Fruit fly (Drosophila melanogaster) Kc167 (cell line): ENCODE measurements around the gene CG31638.

Source experiments
- Myc ChIP-seq: fragments of >200 bp; optimal IDR thresholded peaks from 2 replicates; lab custom pipeline; 2017; ENCODE audit warnings: missing external identifiers
- Sin3A ChIP-seq: fragments of >200 bp; optimal IDR thresholded peaks from 2 replicates; lab custom pipeline; 2018; ENCODE audit warnings: missing external identifiers
- h ChIP-seq: fragments of >200 bp; optimal IDR thresholded peaks from 3 replicates; lab custom pipeline; 2018; ENCODE audit warnings: missing external identifiers
- insv ChIP-seq: fragments of >200 bp; optimal IDR thresholded peaks from 3 replicates; lab custom pipeline; 2018; ENCODE audit warnings: missing external identifiers
- psq ChIP-seq: fragments of >200 bp; optimal IDR thresholded peaks from 2 replicates; lab custom pipeline; 2017; ENCODE audit warnings: missing external identifiers
- ttk ChIP-seq: sonication (Bioruptor generic); optimal IDR thresholded peaks from 2 replicates; lab custom pipeline; 2017; ENCODE audit warnings: missing external identifiers

Gene CG31638

DNA sequence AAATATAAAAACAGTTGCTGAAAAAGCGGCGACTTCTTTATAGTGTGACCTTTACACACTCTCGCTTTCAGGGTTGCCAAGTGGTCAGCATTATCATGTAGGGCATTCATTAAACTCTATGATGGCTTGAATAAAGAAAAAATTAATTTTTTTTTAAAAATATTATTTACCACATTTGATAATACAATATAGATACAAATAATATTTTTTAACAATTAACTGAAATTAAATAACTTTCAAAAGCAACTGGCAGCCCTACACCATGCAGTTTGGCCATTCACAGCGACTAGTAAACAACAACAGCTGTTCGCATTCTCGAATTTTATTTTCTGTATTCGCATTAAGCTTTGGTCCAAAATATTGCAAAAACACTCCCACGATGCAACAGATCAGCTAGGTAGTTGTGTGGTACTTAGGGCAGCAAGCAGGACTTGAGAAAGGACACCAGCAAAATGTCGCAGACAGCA, at the start of gene CG31638, which contains the start of gene Phf5a:
Gene CG31638 (plus strand): TSS at position 279 of the 467 bp plus-strand sequence.
Gene Phf5a (minus strand): TSS at position 61 of the 467 bp plus-strand sequence.
- no peak for TF ChIP-seq insv (lab: Kevin White, UChicago)
- no peak for TF ChIP-seq Sin3A (lab: Kevin White, UChicago)
- TF ChIP-seq psq (lab: Kevin White, UChicago): no peak
- no peak for TF ChIP-seq h (lab: Kevin White, UChicago)
- TF ChIP-seq ttk (lab: Kevin White, UChicago): no peak
- TF ChIP-seq Myc (lab: Kevin White, UChicago): no peak

DNA sequence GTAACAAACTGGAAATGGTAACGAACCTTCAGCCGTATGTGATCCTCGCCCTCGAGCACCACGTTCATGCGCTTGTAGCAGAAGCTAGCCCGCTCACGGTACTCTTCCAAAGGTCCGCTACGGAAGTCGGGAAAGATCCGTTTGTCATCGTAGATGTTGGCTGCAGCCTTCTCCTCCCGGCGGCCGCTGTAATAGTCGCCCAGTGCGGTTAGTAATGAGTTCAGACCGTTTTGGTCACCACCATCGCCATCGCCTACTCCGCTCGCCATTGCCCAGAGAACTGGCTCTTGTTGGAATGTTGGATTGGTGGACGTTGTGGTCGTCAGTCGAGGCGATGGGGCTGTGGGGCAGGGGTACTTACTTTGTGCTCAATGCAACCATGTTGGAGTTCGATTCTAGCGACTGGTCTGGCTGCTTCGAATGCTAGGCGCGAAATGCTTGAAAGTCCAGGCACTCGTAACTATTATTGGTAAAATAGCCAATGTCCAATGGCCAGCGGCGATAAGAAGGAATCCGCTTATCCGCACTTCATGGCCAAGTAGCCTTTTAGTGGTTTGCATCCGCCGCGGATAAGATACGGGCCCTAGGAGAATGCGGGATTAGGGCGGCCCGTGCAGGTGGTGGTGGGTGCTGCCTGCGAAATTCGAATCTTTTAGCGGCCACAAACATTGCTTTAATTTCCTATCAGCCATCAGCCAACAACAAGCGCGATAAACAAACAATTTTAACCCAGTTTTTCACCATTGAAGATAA, 43.1 kb upstream of the CG31638 start:
- TF ChIP-seq ttk (lab: Kevin White, UChicago) (no peak), h (lab: Kevin White, UChicago) (no peak), psq (lab: Kevin White, UChicago) (no peak), Myc (lab: Kevin White, UChicago) (no peak), insv (lab: Kevin White, UChicago) (no peak), Sin3A (lab: Kevin White, UChicago) (no peak)

DNA sequence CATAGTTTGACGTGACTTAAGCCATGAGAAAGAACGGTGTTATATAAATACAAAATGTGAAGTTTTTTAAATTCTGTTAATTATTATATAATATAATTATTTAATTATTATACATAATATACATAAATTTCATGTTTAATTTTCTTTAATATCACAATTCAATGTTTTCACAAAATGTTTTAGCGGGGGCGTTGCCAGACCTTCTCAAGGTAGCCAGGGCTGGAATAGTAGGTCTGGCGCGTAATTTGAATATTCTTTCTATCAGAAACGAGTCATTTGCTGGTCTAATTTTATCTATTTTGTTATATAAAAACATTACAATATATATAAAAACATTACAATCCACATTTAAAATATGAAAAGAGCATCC, 42.5 kb upstream of the CG31638 start, which contains the start of gene Acox3:
Gene Acox3 (minus strand): TSS at position 70 of the 370 bp plus-strand sequence.
- no peak for TF ChIP-seq h (lab: Kevin White, UChicago)
- TF ChIP-seq Sin3A (lab: Kevin White, UChicago): no peak
- no peak for TF ChIP-seq psq (lab: Kevin White, UChicago)
- TF ChIP-seq Myc (lab: Kevin White, UChicago): no peak
- TF ChIP-seq ttk (lab: Kevin White, UChicago): no peak
- TF ChIP-seq insv (lab: Kevin White, UChicago): no peak

DNA sequence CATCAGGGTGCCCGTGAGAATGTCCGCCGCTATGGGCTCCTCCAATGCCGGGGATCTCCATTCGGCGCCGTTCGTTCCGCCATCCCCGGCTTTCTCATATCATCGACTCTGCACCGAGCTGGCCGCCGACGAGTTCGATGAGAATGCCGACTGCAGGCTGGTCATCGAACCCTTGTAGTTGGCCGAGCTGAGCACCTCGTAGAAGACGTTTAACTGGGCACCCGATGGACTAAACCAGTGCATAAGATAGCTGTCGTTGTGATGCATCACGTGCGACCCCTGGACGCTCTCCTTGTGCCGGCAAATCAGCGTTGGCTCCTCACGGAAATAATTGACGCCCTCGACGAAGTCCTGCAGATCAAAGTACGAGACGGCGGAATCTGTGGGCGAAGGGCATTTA, 41.1 kb upstream of the CG31638 start:
- TF ChIP-seq h (lab: Kevin White, UChicago): no peak
- TF ChIP-seq insv (lab: Kevin White, UChicago): no peak
- TF ChIP-seq Sin3A (lab: Kevin White, UChicago): no peak
- TF ChIP-seq ttk (lab: Kevin White, UChicago): no peak
- TF ChIP-seq Myc (lab: Kevin White, UChicago): no peak

DNA sequence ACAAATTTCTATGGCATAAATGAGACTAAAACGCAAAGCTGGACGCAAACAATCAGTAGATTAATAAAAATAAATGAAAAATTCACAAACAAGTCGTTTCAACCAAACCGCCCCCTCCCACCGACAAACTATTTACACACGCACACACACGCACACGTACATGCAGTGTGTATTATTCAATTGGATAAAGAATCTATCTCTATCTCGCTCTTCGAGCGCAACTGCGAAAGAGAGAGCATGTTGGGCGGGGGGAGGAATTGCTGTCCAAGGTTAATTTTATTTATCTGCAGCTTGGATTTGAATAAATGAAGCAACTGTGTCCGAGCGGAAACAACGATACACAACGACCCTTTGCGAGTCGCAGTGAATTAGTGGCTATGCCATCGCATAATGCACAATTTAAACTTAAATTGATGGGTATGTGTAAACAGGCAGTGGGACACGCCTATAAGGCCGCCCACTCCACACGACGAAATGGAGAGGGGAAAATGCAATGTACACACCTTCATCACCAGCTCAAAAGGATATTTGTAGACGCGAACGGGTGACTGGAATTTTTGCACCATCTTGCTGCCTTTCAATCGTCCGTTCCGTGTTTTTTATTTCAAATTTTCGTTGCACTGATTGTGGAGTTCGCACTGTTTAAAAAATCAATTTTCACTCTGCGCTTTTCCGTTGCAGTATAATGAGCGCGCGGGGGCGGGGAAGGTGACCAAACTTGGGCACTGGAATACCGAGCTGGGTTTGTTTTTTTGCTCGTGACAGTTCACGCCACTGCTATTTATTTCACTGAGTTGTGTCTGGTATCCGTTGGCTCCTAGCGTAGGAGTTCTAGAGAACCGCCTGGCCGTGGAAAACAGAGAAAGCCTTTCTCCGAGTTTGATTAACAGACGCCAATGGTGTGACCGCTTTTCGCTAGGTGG, 35.6 kb upstream of the CG31638 start, which contains the start of gene retm:
Gene retm (minus strand): TSS at position 898 of the 923 bp plus-strand sequence.
- TF ChIP-seq Myc (lab: Kevin White, UChicago): no peak
- TF ChIP-seq Sin3A (lab: Kevin White, UChicago): no peak
- no peak for TF ChIP-seq ttk (lab: Kevin White, UChicago)
- TF ChIP-seq h (lab: Kevin White, UChicago): no peak
- no peak for TF ChIP-seq psq (lab: Kevin White, UChicago)
- TF ChIP-seq insv (lab: Kevin White, UChicago): no peak

DNA sequence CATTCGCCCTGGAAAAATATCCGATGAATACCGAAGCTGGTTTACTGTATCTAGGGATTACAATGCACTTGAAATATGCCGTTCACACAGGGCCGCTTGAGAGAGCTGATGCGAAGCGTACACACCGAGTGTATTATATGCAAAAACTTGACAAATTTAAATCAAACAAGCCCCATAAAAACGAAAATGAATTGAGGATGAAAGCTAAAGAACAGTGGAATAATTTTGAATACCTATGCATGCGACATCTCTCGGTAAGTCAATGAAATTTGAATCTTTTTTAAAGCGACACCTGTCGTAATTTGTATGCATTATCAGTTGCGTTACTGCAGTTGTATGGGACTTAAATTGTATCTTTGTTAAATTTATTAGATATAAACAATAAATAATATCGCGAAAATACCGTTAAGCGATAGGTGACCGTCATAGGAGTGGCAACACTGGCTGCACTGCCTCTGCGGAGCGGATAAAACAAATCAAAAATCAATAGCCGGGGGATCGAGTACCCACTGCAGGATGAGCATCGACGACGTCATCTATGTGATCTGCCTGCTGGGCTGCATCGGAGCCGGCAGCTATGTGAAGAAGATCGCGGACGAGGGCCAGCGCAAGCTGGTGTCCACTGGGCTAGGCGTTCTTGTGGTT, 34.8 kb upstream of the CG31638 start, which contains the start of gene frj:
Gene frj (plus strand): TSS at position 98 of the 645 bp plus-strand sequence.
- TF ChIP-seq ttk (lab: Kevin White, UChicago): no peak
- no peak for TF ChIP-seq Myc (lab: Kevin White, UChicago)
- TF ChIP-seq h (lab: Kevin White, UChicago): no peak
- no peak for TF ChIP-seq insv (lab: Kevin White, UChicago)
- no peak for TF ChIP-seq psq (lab: Kevin White, UChicago)
- no peak for TF ChIP-seq Sin3A (lab: Kevin White, UChicago)

DNA sequence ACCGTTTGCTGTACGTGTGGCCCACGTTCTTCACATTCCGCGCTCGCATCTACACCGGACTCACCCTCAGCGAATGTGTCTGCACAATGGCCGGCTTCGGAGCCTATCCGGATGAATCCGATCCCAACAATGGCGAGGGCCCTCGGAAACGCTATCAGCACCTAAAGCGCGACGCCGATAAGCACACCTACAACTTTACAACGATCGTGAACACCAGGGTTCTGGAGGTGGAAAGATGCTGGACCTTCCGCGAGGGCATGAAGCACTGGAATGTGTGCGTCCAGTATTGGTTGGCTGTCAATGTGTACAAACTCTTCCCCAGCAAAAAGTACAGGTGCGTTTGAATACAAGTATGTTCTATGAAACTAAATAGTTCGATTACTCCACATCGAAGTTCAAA, 33.3 kb upstream of the CG31638 start:
- no peak for TF ChIP-seq Myc (lab: Kevin White, UChicago)
- TF ChIP-seq Sin3A (lab: Kevin White, UChicago): no peak
- no peak for TF ChIP-seq h (lab: Kevin White, UChicago)
- no peak for TF ChIP-seq insv (lab: Kevin White, UChicago)
- no peak for TF ChIP-seq psq (lab: Kevin White, UChicago)

DNA sequence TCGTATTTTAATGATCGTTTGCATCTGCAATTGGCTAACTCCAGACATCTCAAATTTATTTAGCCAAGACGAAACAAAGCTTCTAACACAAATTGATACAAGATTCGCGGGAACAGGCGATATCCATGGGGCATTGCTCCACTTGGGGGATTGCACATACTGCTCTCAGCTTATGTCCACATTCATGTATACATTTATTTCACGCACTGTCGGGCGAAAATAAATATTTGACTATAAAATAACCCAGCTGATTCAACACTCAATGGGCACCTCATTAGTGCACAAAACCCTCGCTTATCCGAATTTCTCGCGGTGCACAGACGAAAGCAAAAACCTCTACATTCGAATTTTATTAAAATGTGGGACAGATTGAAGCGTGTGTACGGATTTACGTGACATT, 29.4 kb upstream of the CG31638 start:
- TF ChIP-seq Sin3A (lab: Kevin White, UChicago) (no peak), psq (lab: Kevin White, UChicago) (no peak), insv (lab: Kevin White, UChicago) (no peak), h (lab: Kevin White, UChicago) (no peak), Myc (lab: Kevin White, UChicago) (no peak), ttk (lab: Kevin White, UChicago) (no peak)

DNA sequence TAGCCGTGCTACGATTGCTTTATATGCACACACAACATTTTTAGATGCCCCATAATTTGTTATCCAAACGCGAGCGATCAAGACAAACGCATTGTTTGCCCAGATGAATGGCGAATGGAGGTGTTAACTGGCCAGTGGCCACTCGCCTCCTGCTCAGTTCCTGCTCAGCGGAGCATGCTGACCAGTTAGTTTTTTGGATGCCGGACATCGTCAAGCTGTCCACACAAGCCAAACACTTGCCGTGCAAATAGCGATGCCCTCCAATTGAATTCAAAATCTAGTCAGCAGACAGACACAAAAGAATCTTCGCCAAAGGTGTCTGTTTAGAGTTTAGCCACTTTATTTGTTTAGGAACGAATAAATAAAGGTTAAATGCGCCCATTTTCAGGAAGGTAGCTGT, 28.6 kb upstream of the CG31638 start:
- TF ChIP-seq ttk (lab: Kevin White, UChicago): no peak
- no peak for TF ChIP-seq psq (lab: Kevin White, UChicago)
- no peak for TF ChIP-seq Myc (lab: Kevin White, UChicago)
- TF ChIP-seq insv (lab: Kevin White, UChicago): no peak
- TF ChIP-seq h (lab: Kevin White, UChicago): no peak
- no peak for TF ChIP-seq Sin3A (lab: Kevin White, UChicago)

DNA sequence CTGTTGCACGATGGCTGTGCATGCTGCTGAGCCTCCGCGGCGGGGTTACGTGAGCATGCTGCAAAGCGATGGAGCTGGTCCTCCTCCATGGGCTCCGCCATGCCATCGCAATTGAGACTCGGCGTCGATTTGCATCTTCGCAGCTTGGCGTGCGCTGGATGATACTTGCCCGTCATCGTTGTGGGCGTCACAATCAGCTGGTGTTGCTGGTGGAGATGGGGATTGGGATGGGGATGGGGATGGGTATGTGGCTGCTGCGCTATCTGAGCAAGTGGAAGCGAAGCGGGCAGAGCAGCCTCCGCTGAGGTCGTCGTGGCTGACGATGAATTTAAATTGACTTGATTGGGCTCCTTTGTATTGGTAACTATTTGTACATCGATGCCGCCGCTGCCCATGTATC, 27.5 kb upstream of the CG31638 start:
- TF ChIP-seq ttk (lab: Kevin White, UChicago) (no peak), insv (lab: Kevin White, UChicago) (no peak), h (lab: Kevin White, UChicago) (no peak), Sin3A (lab: Kevin White, UChicago) (no peak), Myc (lab: Kevin White, UChicago) (no peak), psq (lab: Kevin White, UChicago) (no peak)
